Fruit fly (Drosophila melanogaster): ENCODE data around the gene aay.

aay gene

dm6 chr3L:9442625-9443282, 19.7 kb downstream of the aay start, which contains the start of gene Srg3 (continued):
- TF ChIP-seq h (optimal IDR thresholded peaks at IDR 0.05) (no peak), lilli (GFP tag; optimal IDR thresholded peaks at IDR 0.05) (no peak), CG18476 (GFP tag; optimal IDR thresholded peaks at IDR 0.05) (no peak), CG1603 (tag; optimal IDR thresholded peaks at IDR 0.05) (no peak), hth (optimal IDR thresholded peaks at IDR 0.05) (no peak), onecut (GFP tag; IDR thresholded peaks at IDR 0.05) (no peak), CG10565 (GFP tag; optimal IDR thresholded peaks at IDR 0.05) (no peak), Fer1 (GFP tag; optimal IDR thresholded peaks at IDR 0.05) (no peak), D19A (tag; optimal IDR thresholded peaks at IDR 0.05) (no peak), CG11504 (tag; optimal IDR thresholded peaks at IDR 0.05) (peak; percentile 6), Antp (GFP tag; optimal IDR thresholded peaks at IDR 0.05) (no peak), CG15011 (GFP tag; optimal IDR thresholded peaks at IDR 0.05) (no peak), CG11695 (GFP tag; IDR thresholded peaks at IDR 0.05) (no peak), CG14710 (tag; optimal IDR thresholded peaks at IDR 0.05) (no peak), bowl (GFP tag; IDR thresholded peaks at IDR 0.05) (no peak), Mrtf (GFP tag; IDR thresholded peaks at IDR 0.05) (no peak), da (GFP tag; optimal IDR thresholded peaks at IDR 0.05) (no peak), CG4424 (GFP tag; optimal IDR thresholded peaks at IDR 0.05) (no peak), pan (optimal IDR thresholded peaks at IDR 0.05) (no peak), pan (GFP tag; optimal IDR thresholded peaks at IDR 0.05 in 1 of 2, IDR thresholded peaks at IDR 0.05 in 1 of 2) (no peak), peb (GFP tag; IDR thresholded peaks at IDR 0.05) (no peak), CG3407 (GFP tag; optimal IDR thresholded peaks at IDR 0.05) (no peak), dati (GFP tag; IDR thresholded peaks at IDR 0.05) (no peak), danr (GFP tag; IDR thresholded peaks at IDR 0.05) (no peak), salm (tag; optimal IDR thresholded peaks at IDR 0.05) (no peak), Usf (GFP tag; optimal IDR thresholded peaks at IDR 0.05) (no peak), CG17612 (GFP tag; IDR thresholded peaks at IDR 0.05) (no peak), z (GFP tag; IDR thresholded peaks at IDR 0.05) (no peak), Oaz (GFP tag; IDR thresholded peaks at IDR 0.05) (0 out of 2 replicates have a peak, but pooled peaks have one; percentile 12), chinmo (GFP tag; IDR thresholded peaks at IDR 0.05; ENCODE audit: partially characterized antibody) (no peak), CG9932 (GFP tag; IDR thresholded peaks at IDR 0.05) (peak; percentile 47), CoRest (tag; optimal IDR thresholded peaks at IDR 0.05) (no peak), CG4707 (GFP tag; optimal IDR thresholded peaks at IDR 0.05) (no peak), CG10543 (GFP tag; optimal IDR thresholded peaks at IDR 0.05) (no peak), CG17568 (GFP tag; optimal IDR thresholded peaks at IDR 0.05) (no peak), CG2199 (GFP tag; IDR thresholded peaks at IDR 0.05) (no peak), HLH3B (GFP tag; IDR thresholded peaks at IDR 0.05) (no peak), fru (optimal IDR thresholded peaks at IDR 0.05) (no peak), row (GFP tag; IDR thresholded peaks at IDR 0.05) (peak; percentile 7)

- peak; percentile 66 for TF ChIP-seq YL-1 (GFP tag; optimal IDR thresholded peaks at IDR 0.05)
- no peak for TF ChIP-seq H15 (GFP tag; IDR thresholded peaks at IDR 0.05)
- TF ChIP-seq stc (GFP tag; IDR thresholded peaks at IDR 0.05): no peak
- no peak for TF ChIP-seq ash1 (GFP tag; optimal IDR thresholded peaks at IDR 0.05)
- no peak for TF ChIP-seq CG3838 (GFP tag; optimal IDR thresholded peaks at IDR 0.05)
- no peak for TF ChIP-seq cwo (GFP tag; optimal IDR thresholded peaks at IDR 0.05)
- no peak for TF ChIP-seq psq (GFP tag; optimal IDR thresholded peaks at IDR 0.05)
- TF ChIP-seq Taf1 (GFP tag; IDR thresholded peaks at IDR 0.05): no peak
- TF ChIP-seq schlank (tag; optimal IDR thresholded peaks at IDR 0.05): no peak
- no peak; the same call in 1 of the 2 replicates for TF ChIP-seq amos (GFP tag; IDR thresholded peaks at IDR 0.05; ENCODE audit: partially characterized antibody)
- TF ChIP-seq slbo (GFP tag; IDR thresholded peaks at IDR 0.05): 0 out of 2 replicates have a peak, but pooled peaks have one; percentile 31
- peak in 1 of 2 experiments; percentile 17 for TF ChIP-seq Hr51 (GFP tag; optimal IDR thresholded peaks at IDR 0.05)
- peak; percentile 75 for TF ChIP-seq MESR4 (GFP tag; optimal IDR thresholded peaks at IDR 0.05)
- no peak for TF ChIP-seq dmrt99B (tag; optimal IDR thresholded peaks at IDR 0.05)
- TF ChIP-seq CG31365 (tag; optimal IDR thresholded peaks at IDR 0.05): no peak
These were observed 23.7 kb downstream of the aay start, which contains the start of gene CG3529 for dm6 chr3L:9446731-9447238. TSS of gene CG3529 (plus strand) at chr3L:9446864.

Measured in whole organism, embryonic.